Fruit fly (Drosophila melanogaster): Measurements from ENCODE around the gene nullo.

nullo gene

dm6 chrX:7040205-7040866 lies 8.9 kb upstream of the nullo start, which contains the start of gene CG14427:
CG14427 (plus strand) TSS chrX:7040603.
- TF ChIP-seq eg (GFP tag; IDR thresholded peaks at IDR 0.05) (no peak), CG6808 (GFP tag; optimal IDR thresholded peaks at IDR 0.05) (no peak), achi (GFP tag; optimal IDR thresholded peaks at IDR 0.05) (no peak), Hr39 (GFP tag; optimal IDR thresholded peaks at IDR 0.05) (no peak), Blimp-1 (GFP tag; optimal IDR thresholded peaks at IDR 0.05) (no peak), CG11902 (GFP tag; optimal IDR thresholded peaks at IDR 0.05) (no peak), CG32006 (GFP tag; optimal IDR thresholded peaks at IDR 0.05) (no peak), Ets96B (tag; optimal IDR thresholded peaks at IDR 0.05) (no peak), CG3919 (GFP tag; optimal IDR thresholded peaks at IDR 0.05) (no peak), Hr4 (GFP tag; optimal IDR thresholded peaks at IDR 0.05) (no peak), Eip75B (GFP tag; optimal IDR thresholded peaks at IDR 0.05) (no peak), CG3032 (tag; optimal IDR thresholded peaks at IDR 0.05) (no peak), Met (GFP tag; optimal IDR thresholded peaks at IDR 0.05) (no peak), acj6 (GFP tag; optimal IDR thresholded peaks at IDR 0.05) (no peak), CG11762 (GFP tag; optimal IDR thresholded peaks at IDR 0.05; ENCODE audit: insufficient read depth) (no peak), CG8632 (GFP tag; optimal IDR thresholded peaks at IDR 0.05) (no peak), Gug (GFP tag; IDR thresholded peaks at IDR 0.05) (no peak), CG9139 (GFP tag; optimal IDR thresholded peaks at IDR 0.05) (no peak), Ets21C (GFP tag; optimal IDR thresholded peaks at IDR 0.05) (no peak)

DNA sequence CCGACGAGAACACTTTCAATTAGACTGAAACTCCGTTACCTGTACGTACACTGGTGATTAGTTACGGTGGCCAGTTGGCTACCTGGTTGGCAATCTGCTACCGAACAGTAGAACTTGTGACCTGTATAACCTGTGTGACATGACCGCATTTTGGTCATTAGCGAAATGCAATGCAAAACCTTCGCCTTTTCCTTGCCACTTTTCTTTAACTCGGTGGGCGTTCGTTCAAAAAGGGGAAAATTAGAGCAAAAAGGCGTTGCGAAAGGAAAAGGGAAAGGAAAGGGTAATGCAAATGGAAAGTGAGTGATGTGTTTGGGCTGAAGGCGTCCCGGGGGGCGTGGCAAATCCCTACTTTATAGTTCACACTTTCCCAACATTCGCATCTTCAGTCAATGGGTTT lies 9.7 kb downstream of the nullo start:
- no peak for TF ChIP-seq CG9139 (GFP tag; optimal IDR thresholded peaks at IDR 0.05)
- TF ChIP-seq CG8632 (GFP tag; optimal IDR thresholded peaks at IDR 0.05): no peak

dm6 chrX:7063563-7063962 lies 14.3 kb downstream of the nullo start:
- no peak for TF ChIP-seq achi (GFP tag; optimal IDR thresholded peaks at IDR 0.05)
- no peak for TF ChIP-seq CG9139 (GFP tag; optimal IDR thresholded peaks at IDR 0.05)
- no peak for TF ChIP-seq Ets96B (tag; optimal IDR thresholded peaks at IDR 0.05)
- TF ChIP-seq CG15336 (GFP tag; IDR thresholded peaks at IDR 0.05): no peak
- TF ChIP-seq CG8119 (GFP tag; IDR thresholded peaks at IDR 0.05): no peak
- TF ChIP-seq eg (GFP tag; IDR thresholded peaks at IDR 0.05): no peak
- TF ChIP-seq Eip75B (GFP tag; optimal IDR thresholded peaks at IDR 0.05): no peak
- no peak for TF ChIP-seq Sox102F (GFP tag; optimal IDR thresholded peaks at IDR 0.05)
- no peak for TF ChIP-seq Gug (GFP tag; IDR thresholded peaks at IDR 0.05)
- no peak for TF ChIP-seq Met (GFP tag; optimal IDR thresholded peaks at IDR 0.05)
- no peak for TF ChIP-seq svp (GFP tag)
- no peak for TF ChIP-seq CG4318 (GFP tag; optimal IDR thresholded peaks at IDR 0.05)
- TF ChIP-seq cyc (GFP tag; optimal IDR thresholded peaks at IDR 0.05): no peak
- TF ChIP-seq fd85E (GFP tag; optimal IDR thresholded peaks at IDR 0.05): no peak
- no peak for TF ChIP-seq CG6792 (GFP tag; optimal IDR thresholded peaks at IDR 0.05)
- TF ChIP-seq Eip93F (GFP tag; optimal IDR thresholded peaks at IDR 0.05): no peak

- TF ChIP-seq CG6163 (GFP tag; IDR thresholded peaks at IDR 0.05): 0 out of 3 replicates have a peak, but pooled peaks have one; percentile 19
- no peak for TF ChIP-seq Sox15 (GFP tag; optimal IDR thresholded peaks at IDR 0.05)
- no peak for TF ChIP-seq CG7368 (GFP tag; optimal IDR thresholded peaks at IDR 0.05)
- TF ChIP-seq Hr38 (GFP tag; optimal IDR thresholded peaks at IDR 0.05): no peak
- TF ChIP-seq CG10669 (GFP tag; optimal IDR thresholded peaks at IDR 0.05): peak; percentile 51
- TF ChIP-seq CG1621 (tag; optimal IDR thresholded peaks at IDR 0.05): no peak
- peak; percentile 13 for TF ChIP-seq pdm3 (GFP tag; optimal IDR thresholded peaks at IDR 0.05)
Measured at dm6 chrX:7065835-7066234, 16.6 kb downstream of the nullo start, which contains the start of gene CG12541. CG12541 (minus strand) TSS chrX:7066052.
